Fruit fly (Drosophila melanogaster): Measurements from ENCODE around the gene CG11619.

CG11619 gene

DNA sequence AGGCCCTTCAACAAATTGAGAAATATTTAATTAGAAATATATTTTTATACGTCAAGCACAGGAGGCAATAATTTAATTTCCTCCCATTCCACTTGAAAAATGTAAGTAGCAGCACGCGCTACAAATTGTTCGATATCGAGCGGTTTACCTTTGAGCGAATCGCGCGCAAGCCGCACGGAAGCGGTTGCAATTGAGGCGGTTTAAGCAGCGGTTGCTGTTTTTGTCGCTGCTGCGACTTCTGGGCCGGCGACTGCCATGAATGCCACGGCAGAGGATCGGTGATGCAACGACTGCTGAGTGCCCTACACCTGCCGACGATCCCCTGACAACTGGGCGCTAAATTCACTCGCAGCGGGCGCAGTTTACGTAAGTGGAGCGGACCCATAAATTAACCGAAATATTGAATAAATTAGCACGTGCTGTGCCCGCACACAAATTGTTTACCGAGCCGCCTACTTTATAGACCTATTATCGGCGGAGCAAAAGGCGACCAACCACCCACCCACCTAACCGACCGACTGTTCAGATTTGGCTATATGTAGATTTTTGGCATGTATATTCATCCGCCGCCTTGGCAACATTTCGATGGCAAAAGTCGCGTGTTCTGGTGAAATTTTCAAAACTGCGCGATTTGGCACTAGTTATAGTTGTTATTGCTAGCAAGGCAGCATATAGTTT lies 5.6 kb upstream of the CG11619 start (continued):
- TF ChIP-seq NFAT (GFP tag; IDR thresholded peaks at IDR 0.05) (no peak), CG18764 (GFP tag; optimal IDR thresholded peaks at IDR 0.05) (no peak), CG11695 (GFP tag; IDR thresholded peaks at IDR 0.05) (no peak), Side (GFP tag; optimal IDR thresholded peaks at IDR 0.05) (no peak), oc (tag; optimal IDR thresholded peaks at IDR 0.05) (no peak), CG3995 (GFP tag; optimal IDR thresholded peaks at IDR 0.05) (peak; percentile 7), Kr (GFP tag; optimal IDR thresholded peaks at IDR 0.05) (no peak), CG1792 (GFP tag; optimal IDR thresholded peaks at IDR 0.05) (no peak), Six4 (GFP tag; optimal IDR thresholded peaks at IDR 0.05) (no peak), CG42726 (GFP tag; IDR thresholded peaks at IDR 0.05; ENCODE audit: partially characterized antibody) (no peak), bowl (GFP tag; IDR thresholded peaks at IDR 0.05) (no peak), amos (GFP tag; IDR thresholded peaks at IDR 0.05; ENCODE audit: partially characterized antibody) (no peak), cwo (GFP tag; optimal IDR thresholded peaks at IDR 0.05) (peak; percentile 74), CG9932 (GFP tag; IDR thresholded peaks at IDR 0.05) (no peak), CG17361 (GFP tag; IDR thresholded peaks at IDR 0.05) (no peak), Pdp1 (GFP tag; optimal IDR thresholded peaks at IDR 0.05) (peak in 1 of 2 experiments; percentile 73), CG6689 (GFP tag; IDR thresholded peaks at IDR 0.05) (no peak), sr (GFP tag; IDR thresholded peaks at IDR 0.05) (peak; percentile 73), NfI (GFP tag; optimal IDR thresholded peaks at IDR 0.05) (no peak), Mad (GFP tag; optimal IDR thresholded peaks at IDR 0.05) (no peak), da (GFP tag; optimal IDR thresholded peaks at IDR 0.05) (no peak), Bteb2 (GFP tag; optimal IDR thresholded peaks at IDR 0.05) (no peak), chm (GFP tag; IDR thresholded peaks at IDR 0.05) (no peak; the same call in 1 of the 2 replicates), Mrtf (GFP tag; IDR thresholded peaks at IDR 0.05) (no peak), CG1603 (tag; optimal IDR thresholded peaks at IDR 0.05) (no peak), CG18619 (GFP tag; optimal IDR thresholded peaks at IDR 0.05) (no peak), cas (GFP tag; IDR thresholded peaks at IDR 0.05) (no peak), gcm2 (GFP tag; optimal IDR thresholded peaks at IDR 0.05) (no peak)

DNA sequence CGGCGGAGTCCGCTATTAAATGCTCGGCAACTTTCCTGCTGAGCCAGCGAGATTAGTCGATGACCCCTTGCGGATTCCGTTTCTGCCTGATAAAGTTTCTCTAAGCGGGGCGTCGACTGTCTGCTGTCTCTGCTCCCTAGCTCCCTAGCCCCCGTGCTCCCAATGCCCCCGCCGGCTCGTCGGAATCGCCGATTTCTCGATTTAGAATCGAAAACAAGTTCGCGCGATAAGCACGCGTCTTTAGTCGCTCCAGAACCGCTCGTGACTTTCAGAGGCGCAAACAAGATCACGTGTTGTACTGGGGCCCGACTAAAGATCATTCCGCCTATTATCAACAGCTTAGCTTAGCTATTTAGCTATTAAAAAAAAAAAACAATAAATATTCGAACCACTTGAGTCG lies 4.7 kb upstream of the CG11619 start:
- TF ChIP-seq danr (GFP tag; IDR thresholded peaks at IDR 0.05) (no peak), ap (GFP tag; IDR thresholded peaks at IDR 0.05) (no peak), CG34376 (GFP tag; optimal IDR thresholded peaks at IDR 0.05) (peak; percentile 88), CG8359 (GFP tag; optimal IDR thresholded peaks at IDR 0.05; ENCODE audit: borderline replicate concordance) (peak; percentile 98), ken (GFP tag; IDR thresholded peaks at IDR 0.05) (no peak), jing (GFP tag; optimal IDR thresholded peaks at IDR 0.05) (no peak), zen2 (GFP tag; IDR thresholded peaks at IDR 0.05; ENCODE audit: partially characterized antibody) (no peak), phol (tag; optimal IDR thresholded peaks at IDR 0.05) (no peak), CG17385 (GFP tag; optimal IDR thresholded peaks at IDR 0.05) (no peak), esg (GFP tag; conservative IDR thresholded peaks at IDR 0.05) (no peak), crol (GFP tag; IDR thresholded peaks at IDR 0.05) (peak; percentile 43), CG10543 (GFP tag; optimal IDR thresholded peaks at IDR 0.05) (peak; percentile 6), sqz (GFP tag; optimal IDR thresholded peaks at IDR 0.05) (no peak), Hand (GFP tag; optimal IDR thresholded peaks at IDR 0.05) (no peak), CG2678 (tag; optimal IDR thresholded peaks at IDR 0.05) (peak; percentile 48), CG11560 (tag; IDR thresholded peaks at IDR 0.05) (no peak), CG9727 (GFP tag; optimal IDR thresholded peaks at IDR 0.05) (no peak), CG16813 (GFP tag; IDR thresholded peaks at IDR 0.05; ENCODE audit: partially characterized antibody) (no peak), CG7987 (GFP tag; optimal IDR thresholded peaks at IDR 0.05) (peak; percentile 47), sug (tag; optimal IDR thresholded peaks at IDR 0.05) (peak; percentile 83), Antp (GFP tag; optimal IDR thresholded peaks at IDR 0.05) (no peak), TFAM (GFP tag; optimal IDR thresholded peaks at IDR 0.05) (no peak), pum (GFP tag; optimal IDR thresholded peaks at IDR 0.05) (no peak), CG4730 (GFP tag; IDR thresholded peaks at IDR 0.05) (no peak), cwo (GFP tag; optimal IDR thresholded peaks at IDR 0.05) (peak; percentile 99)
